Fruit fly (Drosophila melanogaster): ENCODE measurements around the gene Rpt2.
A peak's percentile ranks its signal among the peaks of the same experiment; 100 is the strongest.

- TF ChIP-seq tj (GFP tag; optimal IDR thresholded peaks at IDR 0.05) (no peak), CG5204 (GFP tag; optimal IDR thresholded peaks at IDR 0.05) (no peak), CG11617 (GFP tag; optimal IDR thresholded peaks at IDR 0.05) (no peak), CG1620 (GFP tag; optimal IDR thresholded peaks at IDR 0.05) (no peak), CG14711 (tag; optimal IDR thresholded peaks at IDR 0.05) (no peak), Clk (GFP tag; optimal IDR thresholded peaks at IDR 0.05) (no peak), ovo (GFP tag; optimal IDR thresholded peaks at IDR 0.05) (no peak), bab1 (GFP tag; optimal IDR thresholded peaks at IDR 0.05) (no peak), cnc (optimal IDR thresholded peaks at IDR 0.05) (no peak), kay (GFP tag; ENCODE audit: borderline replicate concordance) (peak; percentile 84)
Observed at dm6 chr3R:23941643-23942424, 10.5 kb upstream of the Rpt2 start.

Measured in whole organism, adult.